Fruit fly (Drosophila melanogaster): ENCODE measurements around the gene Cpr35B.

The Cpr35B gene

dm6 chr2L:14396263-14396662, 28.7 kb downstream of the Cpr35B start (continued):
- no peak for TF ChIP-seq Nf-YA (GFP tag; IDR thresholded peaks at IDR 0.05)
- peak; percentile 18; the same call in 1 of the 2 replicates for TF ChIP-seq Xrp1 (GFP tag; IDR thresholded peaks at IDR 0.05)
- peak; percentile 19 for TF ChIP-seq CG3407 (GFP tag; optimal IDR thresholded peaks at IDR 0.05)
- TF ChIP-seq CG7987 (GFP tag; optimal IDR thresholded peaks at IDR 0.05), result no peak
- TF ChIP-seq HLH3B (GFP tag; IDR thresholded peaks at IDR 0.05), result no peak
- no peak for TF ChIP-seq CG5953 (GFP tag; IDR thresholded peaks at IDR 0.05)
- TF ChIP-seq dmrt11E (tag; optimal IDR thresholded peaks at IDR 0.05), result no peak
- TF ChIP-seq CG17186 (GFP tag; optimal IDR thresholded peaks at IDR 0.05), result no peak
- TF ChIP-seq ato (GFP tag; IDR thresholded peaks at IDR 0.05; ENCODE audit: partially characterized antibody), result no peak
- no peak for TF ChIP-seq tna (GFP tag; IDR thresholded peaks at IDR 0.05; ENCODE audit: partially characterized antibody)
- 0 out of 4 replicates have a peak, but pooled peaks have one; percentile 75 for TF ChIP-seq chinmo (GFP tag; IDR thresholded peaks at IDR 0.05; ENCODE audit: partially characterized antibody)
- no peak for TF ChIP-seq tap (tag; optimal IDR thresholded peaks at IDR 0.05)
- TF ChIP-seq sens-2 (GFP tag; IDR thresholded peaks at IDR 0.05), result no peak
- TF ChIP-seq emc (GFP tag; optimal IDR thresholded peaks at IDR 0.05), result no peak
- no peak for TF ChIP-seq Ets97D (GFP tag; optimal IDR thresholded peaks at IDR 0.05)
- no peak for TF ChIP-seq dimm (GFP tag; IDR thresholded peaks at IDR 0.05)
- TF ChIP-seq stc (GFP tag; IDR thresholded peaks at IDR 0.05), result peak; percentile 26; the same call in 1 of the 2 replicates
- no peak for TF ChIP-seq amos (GFP tag; IDR thresholded peaks at IDR 0.05; ENCODE audit: partially characterized antibody)
- TF ChIP-seq phol (tag; optimal IDR thresholded peaks at IDR 0.05), result no peak
- no peak for TF ChIP-seq jing (GFP tag; optimal IDR thresholded peaks at IDR 0.05)
- peak; percentile 2 for TF ChIP-seq CG2712 (tag; optimal IDR thresholded peaks at IDR 0.05)
- no peak for TF ChIP-seq gcm2 (GFP tag; optimal IDR thresholded peaks at IDR 0.05)
- TF ChIP-seq CG15696 (tag; optimal IDR thresholded peaks at IDR 0.05), result no peak
- no peak for TF ChIP-seq lov (optimal IDR thresholded peaks at IDR 0.05)
- 0 out of 3 replicates have a peak, but pooled peaks have one; percentile 48 for TF ChIP-seq lov (GFP tag; IDR thresholded peaks at IDR 0.05)
- no peak for TF ChIP-seq ttk (GFP tag; IDR thresholded peaks at IDR 0.05)
- TF ChIP-seq CG12071 (GFP tag; optimal IDR thresholded peaks at IDR 0.05), result peak; percentile 34
- TF ChIP-seq CG2120 (GFP tag; optimal IDR thresholded peaks at IDR 0.05), result no peak
- TF ChIP-seq dpn (GFP tag; optimal IDR thresholded peaks at IDR 0.05), result no peak
- peak; percentile 61 for TF ChIP-seq lab (GFP tag; optimal IDR thresholded peaks at IDR 0.05)
- peak; percentile 65 for TF ChIP-seq sd (tag; optimal IDR thresholded peaks at IDR 0.05)
- no peak for TF ChIP-seq CG10462 (GFP tag; optimal IDR thresholded peaks at IDR 0.05)
- TF ChIP-seq CG11456 (GFP tag; IDR thresholded peaks at IDR 0.05), result no peak
- no peak for TF ChIP-seq CG4404 (GFP tag; IDR thresholded peaks at IDR 0.05)
- TF ChIP-seq Hr39 (optimal IDR thresholded peaks at IDR 0.05), result no peak
- TF ChIP-seq sima (GFP tag; optimal IDR thresholded peaks at IDR 0.05), result no peak
- no peak for TF ChIP-seq CG12391 (tag; optimal IDR thresholded peaks at IDR 0.05)
- no peak for TF ChIP-seq crol (GFP tag; IDR thresholded peaks at IDR 0.05)
- TF ChIP-seq Sry-δ (GFP tag; optimal IDR thresholded peaks at IDR 0.05), result no peak
- no peak for TF ChIP-seq CG13123 (GFP tag; optimal IDR thresholded peaks at IDR 0.05)
- peak; percentile 15 for TF ChIP-seq MTF-1 (GFP tag; optimal IDR thresholded peaks at IDR 0.05; ENCODE audit: borderline replicate concordance)
- TF ChIP-seq mirr (GFP tag; optimal IDR thresholded peaks at IDR 0.05), result peak; percentile 46
- TF ChIP-seq repo (GFP tag; optimal IDR thresholded peaks at IDR 0.05), result no peak
- TF ChIP-seq toy (GFP tag; IDR thresholded peaks at IDR 0.05), result no peak
- no peak for TF ChIP-seq zen2 (GFP tag; IDR thresholded peaks at IDR 0.05; ENCODE audit: partially characterized antibody)
- TF ChIP-seq sens (GFP tag), result peak; percentile 65
- peak; percentile 29 for TF ChIP-seq Sox102F (GFP tag; optimal IDR thresholded peaks at IDR 0.05)
- TF ChIP-seq otp (GFP tag; IDR thresholded peaks at IDR 0.05), result 0 out of 3 replicates have a peak, but pooled peaks have one; percentile 5
- peak; percentile 33 for TF ChIP-seq CG15514 (GFP tag; optimal IDR thresholded peaks at IDR 0.05)
- TF ChIP-seq CG8924 (tag; optimal IDR thresholded peaks at IDR 0.05), result no peak
- TF ChIP-seq CG17568 (GFP tag; optimal IDR thresholded peaks at IDR 0.05), result peak; percentile 53
- no peak for TF ChIP-seq CG9876 (GFP tag; optimal IDR thresholded peaks at IDR 0.05)

All from whole organism, embryonic.